Fruit fly (Drosophila melanogaster): Measurements from ENCODE around the gene Bin1.

Bin1 gene

dm6 chr3R:16225760-16226159 lies 36.4 kb upstream of the Bin1 start:
- TF ChIP-seq CG17801 (GFP tag; optimal IDR thresholded peaks at IDR 0.05; ENCODE audit: partially characterized antibody) = no peak

dm6 chr3R:16225351-16225750 lies 36.0 kb upstream of the Bin1 start, which contains the start of gene tara:
tara (plus strand) TSS chr3R:16225651.
- no peak for TF ChIP-seq CG17801 (GFP tag; optimal IDR thresholded peaks at IDR 0.05; ENCODE audit: partially characterized antibody)

dm6 chr3R:16224415-16225165 lies 35.2 kb upstream of the Bin1 start:
- peak; percentile 86 for TF ChIP-seq CG17801 (GFP tag; optimal IDR thresholded peaks at IDR 0.05; ENCODE audit: partially characterized antibody)

- TF ChIP-seq CG17801 (GFP tag; optimal IDR thresholded peaks at IDR 0.05; ENCODE audit: partially characterized antibody) = no peak
Measured at dm6 chr3R:16223252-16224037, 34.1 kb upstream of the Bin1 start.

- peak; percentile 30 for TF ChIP-seq CG17801 (GFP tag; optimal IDR thresholded peaks at IDR 0.05; ENCODE audit: partially characterized antibody)
Measured at dm6 chr3R:16222300-16222903, 33.0 kb upstream of the Bin1 start.

- TF ChIP-seq CG17801 (GFP tag; optimal IDR thresholded peaks at IDR 0.05; ENCODE audit: partially characterized antibody) = no peak
Measured at dm6 chr3R:16221359-16222299, 32.3 kb upstream of the Bin1 start.

- TF ChIP-seq CG17801 (GFP tag; optimal IDR thresholded peaks at IDR 0.05; ENCODE audit: partially characterized antibody) = no peak
Measured at dm6 chr3R:16220854-16221253, 31.5 kb upstream of the Bin1 start.

dm6 chr3R:16220050-16220670 lies 30.8 kb upstream of the Bin1 start:
- TF ChIP-seq CG17801 (GFP tag; optimal IDR thresholded peaks at IDR 0.05; ENCODE audit: partially characterized antibody) = no peak

- no peak for TF ChIP-seq CG17801 (GFP tag; optimal IDR thresholded peaks at IDR 0.05; ENCODE audit: partially characterized antibody)
Measured at dm6 chr3R:16218251-16219030, 29.1 kb upstream of the Bin1 start.

- TF ChIP-seq CG17801 (GFP tag; optimal IDR thresholded peaks at IDR 0.05; ENCODE audit: partially characterized antibody) = no peak
Measured at dm6 chr3R:16217368-16217767, 28.0 kb upstream of the Bin1 start.

- TF ChIP-seq CG17801 (GFP tag; optimal IDR thresholded peaks at IDR 0.05; ENCODE audit: partially characterized antibody) = no peak
Measured at dm6 chr3R:16215319-16215701, 25.9 kb upstream of the Bin1 start.

- TF ChIP-seq CG17801 (GFP tag; optimal IDR thresholded peaks at IDR 0.05; ENCODE audit: partially characterized antibody) = no peak
Measured at dm6 chr3R:16214474-16215318, 25.3 kb upstream of the Bin1 start.

All from ovary, adult (tissue).